Fruit fly (Drosophila melanogaster): ENCODE results near the gene CG15212.

DNA sequence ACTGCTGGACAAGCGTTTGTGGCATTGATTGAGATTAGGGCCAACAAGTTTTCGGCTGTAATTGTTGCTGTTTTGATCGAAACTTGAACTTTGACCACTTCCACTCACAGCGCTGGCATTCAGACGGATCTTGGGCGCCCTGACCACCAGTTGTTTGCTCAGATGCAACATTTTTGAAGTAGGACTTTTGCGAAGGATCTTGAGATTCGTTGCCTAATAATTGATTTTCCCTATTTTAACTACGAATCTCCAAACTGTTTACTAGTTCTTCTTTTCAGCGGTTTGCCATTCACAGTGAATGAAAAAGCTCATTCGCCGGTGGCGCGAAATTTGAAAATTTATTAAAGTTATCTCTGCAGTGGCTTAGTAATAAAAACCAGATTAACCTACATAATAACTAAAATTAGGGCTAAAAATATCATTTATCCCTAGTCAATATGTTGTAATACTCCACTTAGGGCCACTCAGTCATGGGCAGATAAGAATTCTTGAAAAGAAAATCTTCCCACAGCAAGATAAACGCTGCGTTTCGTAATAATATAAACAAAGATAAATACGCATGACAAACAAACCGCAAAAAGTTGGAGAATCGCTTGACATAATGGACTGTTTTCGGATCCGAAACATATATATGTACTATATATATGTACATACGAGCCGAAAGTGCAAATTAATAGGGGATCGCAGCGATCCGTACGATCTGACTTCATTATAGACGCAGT is 10.2 kb downstream of the CG15212 start, which contains the start of the genes Dhrs4 and Gdap1:
- TF ChIP-seq CTCF (optimal IDR thresholded peaks at IDR 0.05): no peak
- no peak for TF ChIP-seq CG8478 (optimal IDR thresholded peaks at IDR 0.05)
